Worm (Caenorhabditis elegans) whole organism, L1 larva: ENCODE data around the gene grd-11.
"Not testable (repeated sequence)": the region's sequence is repeated elsewhere in the genome, so short reads cannot be mapped to it uniquely, and the experiment has no call there.

ENCODE experiments used
- F16B12.6 ChIP-seq: fragments of 150-350 bp; optimal IDR thresholded peaks from 2 replicates; lab custom pipeline; 2014; ENCODE audit warnings: missing biosample characterization, missing genetic modification characterization
- aly-2 ChIP-seq: fragments of 150-350 bp; optimal IDR thresholded peaks from 2 replicates; lab custom pipeline; 2014; ENCODE audit warnings: missing biosample characterization, missing genetic modification characterization
- ceh-88 ChIP-seq: fragments of 200-800 bp; sonication (Bioruptor generic); IDR thresholded peaks from 2 replicates; pipeline ENCODE4 v1.3.6; 2022; ENCODE audit warnings: missing genetic modification characterization, missing compliant biosample characterization
- ceh-90 ChIP-seq: sonication (generic microtip); optimal IDR thresholded peaks from 2 replicates; lab custom pipeline; 2016; ENCODE audit warnings: missing genetic modification characterization, missing compliant biosample characterization
- dpl-1 ChIP-seq, 3 experiments: fragments of 150-350 bp in 2 of 3; sonication (generic microtip) in 1 of 3; optimal IDR thresholded peaks; 2 replicates each; lab custom pipeline; 2014 to 2017; ENCODE audit warnings: missing biosample characterization in 3 of 3, missing genetic modification characterization in 3 of 3, missing genetic modification reagents in 3 of 3
- efl-1 ChIP-seq, 4 experiments: fragments of 150-350 bp; optimal IDR thresholded peaks in 3 of 4; peaks in 1 of 4; 1 replicate in 1 of 4; 2 replicates in 3 of 4; lab custom pipeline; 2014; ENCODE audit warnings: missing biosample characterization in 2 of 4, missing genetic modification characterization in 2 of 4, missing genetic modification reagents in 2 of 4
- elt-2 ChIP-seq: sonication (generic microtip); optimal IDR thresholded peaks from 2 replicates; lab custom pipeline; 2016; ENCODE audit warnings: missing genetic modification characterization, mild to moderate bottlenecking, inconsistent platforms, missing compliant biosample characterization, missing genetic modification reagents
- fkh-4 ChIP-seq: sonication (generic microtip); optimal IDR thresholded peaks from 2 replicates; lab custom pipeline; 2016; ENCODE audit warnings: missing compliant biosample characterization, missing genetic modification characterization, borderline replicate concordance
- grh-1 ChIP-seq: fragments of 200-800 bp; sonication (Bioruptor generic); IDR thresholded peaks from 2 replicates; pipeline ENCODE4 v1.3.6; 2022; ENCODE audit warnings: missing genetic modification reagents, missing genetic modification characterization, missing compliant biosample characterization
- hlh-4 ChIP-seq: sonication (generic microtip); optimal IDR thresholded peaks from 2 replicates; lab custom pipeline; 2016; ENCODE audit warnings: mild to moderate bottlenecking, missing genetic modification characterization, missing compliant biosample characterization
- isw-1 ChIP-seq: fragments of 200-800 bp; sonication (Bioruptor generic); IDR thresholded peaks from 2 replicates; pipeline ENCODE4 v1.3.6; 2022; ENCODE audit warnings: missing genetic modification characterization, missing compliant biosample characterization
- jun-1 ChIP-seq: fragments of 150-350 bp; optimal IDR thresholded peaks from 2 replicates; lab custom pipeline; 2014; ENCODE audit warnings: missing biosample characterization, missing genetic modification reagents, missing genetic modification characterization
- lin-13 ChIP-seq: fragments of 150-350 bp; optimal IDR thresholded peaks from 2 replicates; lab custom pipeline; 2014; ENCODE audit warnings: missing biosample characterization, missing genetic modification reagents, missing genetic modification characterization
- lin-35 ChIP-seq, 2 experiments: fragments of 150-350 bp; optimal IDR thresholded peaks; 2 replicates each; lab custom pipeline; 2014; ENCODE audit warnings: missing biosample characterization in 2 of 2, missing genetic modification characterization in 2 of 2, missing genetic modification reagents in 2 of 2
- mep-1 ChIP-seq: fragments of 150-350 bp; optimal IDR thresholded peaks from 2 replicates; lab custom pipeline; 2014; ENCODE audit warnings: missing biosample characterization, missing genetic modification characterization
- nhr-19 ChIP-seq: fragments of 200-800 bp; sonication (Bioruptor generic); conservative IDR thresholded peaks from 2 replicates; pipeline ENCODE4 v1.3.6; 2022; ENCODE audit warnings: missing genetic modification characterization, missing compliant biosample characterization
- nhr-237 ChIP-seq: fragments of 150-350 bp; optimal IDR thresholded peaks from 2 replicates; lab custom pipeline; 2014; ENCODE audit warnings: missing biosample characterization, missing genetic modification characterization
- nhr-47 ChIP-seq: sonication (generic microtip); optimal IDR thresholded peaks from 2 replicates; lab custom pipeline; 2016; ENCODE audit warnings: mild to moderate bottlenecking, missing genetic modification characterization, moderate library complexity, missing compliant biosample characterization
- nhr-71 ChIP-seq: sonication (generic microtip); optimal IDR thresholded peaks from 2 replicates; lab custom pipeline; 2016; ENCODE audit warnings: mild to moderate bottlenecking, missing genetic modification characterization, moderate library complexity, missing compliant biosample characterization
- nhr-85 ChIP-seq: sonication (generic microtip); peaks from one replicate; lab custom pipeline; 2016; ENCODE audit warnings: missing genetic modification characterization, inconsistent platforms, missing compliant biosample characterization
- nhr-90 ChIP-seq: sonication (generic microtip); optimal IDR thresholded peaks from 2 replicates; lab custom pipeline; 2016; ENCODE audit warnings: mild to moderate bottlenecking, missing genetic modification characterization, missing compliant biosample characterization; ENCODE audit not compliant: poor library complexity
- pax-3 ChIP-seq: fragments of 200-800 bp; sonication (Bioruptor generic); optimal IDR thresholded peaks from 2 replicates; lab custom pipeline; 2018; ENCODE audit warnings: mild to moderate bottlenecking, missing genetic modification characterization, moderate library complexity, missing compliant biosample characterization
- pqm-1 ChIP-seq: sonication (generic microtip); optimal IDR thresholded peaks from 3 replicates; lab custom pipeline; 2017; ENCODE audit warnings: missing biosample characterization, missing genetic modification characterization
- sptf-1 ChIP-seq: fragments of 150-350 bp; optimal IDR thresholded peaks from 2 replicates; lab custom pipeline; 2014; ENCODE audit warnings: missing biosample characterization, missing genetic modification characterization
- tbx-2 ChIP-seq: sonication (generic microtip); optimal IDR thresholded peaks from 2 replicates; lab custom pipeline; 2016; ENCODE audit warnings: missing genetic modification characterization, missing compliant biosample characterization
- tlp-1 ChIP-seq: fragments of 150-350 bp; optimal IDR thresholded peaks from 2 replicates; lab custom pipeline; 2014; ENCODE audit warnings: missing biosample characterization, missing genetic modification characterization
- unc-130 ChIP-seq: fragments of 150-350 bp; optimal IDR thresholded peaks from 2 replicates; lab custom pipeline; 2017; ENCODE audit warnings: missing biosample characterization, missing genetic modification characterization, inconsistent platforms
- unc-98 ChIP-seq: fragments of 200-800 bp; sonication (Bioruptor generic); IDR thresholded peaks from 2 replicates; pipeline ENCODE4 v1.3.6; 2022; ENCODE audit warnings: missing genetic modification characterization, missing compliant biosample characterization
- xbp-1 ChIP-seq: sonication (generic microtip); optimal IDR thresholded peaks from 2 replicates; lab custom pipeline; 2016; ENCODE audit warnings: missing genetic modification characterization, missing compliant biosample characterization
- zag-1 ChIP-seq: fragments of 150-350 bp; optimal IDR thresholded peaks from 2 replicates; lab custom pipeline; 2014; ENCODE audit warnings: missing biosample characterization, missing genetic modification characterization
- ztf-4 ChIP-seq: fragments of 150-350 bp; optimal IDR thresholded peaks from 2 replicates; lab custom pipeline; 2014; ENCODE audit warnings: missing biosample characterization, missing genetic modification characterization

grd-11 gene

DNA sequence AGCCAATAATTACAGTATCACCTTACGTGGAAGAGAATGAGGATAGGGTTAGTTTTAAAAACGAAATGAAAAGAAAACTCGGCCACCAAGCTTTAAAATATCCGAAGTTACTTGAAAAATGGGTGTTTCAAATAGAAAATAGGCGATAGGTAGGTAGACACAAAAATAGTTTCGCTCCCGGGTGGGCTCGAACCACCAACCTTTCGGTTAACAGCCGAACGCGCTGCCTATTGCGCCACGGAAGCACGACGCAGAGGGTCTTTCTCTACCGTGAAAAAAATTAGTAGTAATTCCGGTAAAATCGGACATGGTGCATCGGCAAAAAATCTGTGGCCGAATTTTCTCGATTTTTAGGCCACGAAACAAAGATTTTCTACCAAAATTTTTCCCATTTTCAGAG lies 8.9 kb upstream of the grd-11 start:
- TF ChIP-seq isw-1 (GFP tag; lab: Robert Waterston, UW) = no peak
- TF ChIP-seq unc-98 (GFP tag; lab: Robert Waterston, UW) = no peak
- no peak for TF ChIP-seq unc-130 (tag; lab: Kevin White, UChicago)
- TF ChIP-seq tbx-2 (tag; lab: Kevin White, UChicago) = no peak
- TF ChIP-seq tlp-1 (tag; lab: Kevin White, UChicago) = no peak
- TF ChIP-seq nhr-19 (GFP tag; lab: Robert Waterston, UW) = no peak
- TF ChIP-seq zag-1 (tag; lab: Kevin White, UChicago) = no peak
- TF ChIP-seq dpl-1 (GFP tag; optimal IDR thresholded peaks at IDR 0.05; lab: Kevin White, UChicago) = no peak
- TF ChIP-seq jun-1 (tag; lab: Kevin White, UChicago) = no peak
- TF ChIP-seq fkh-4 (tag; lab: Kevin White, UChicago) = no peak
- TF ChIP-seq ceh-90 (tag; lab: Kevin White, UChicago) = no peak
- TF ChIP-seq efl-1 (optimal IDR thresholded peaks at IDR 0.05; lab: Kevin White, UChicago) = no peak
- TF ChIP-seq efl-1 (GFP tag; optimal IDR thresholded peaks at IDR 0.05 in 1 of 2; lab: Kevin White, UChicago) = no peak
- no peak for TF ChIP-seq pqm-1
- TF ChIP-seq mep-1 (tag; lab: Kevin White, UChicago) = no peak

DNA sequence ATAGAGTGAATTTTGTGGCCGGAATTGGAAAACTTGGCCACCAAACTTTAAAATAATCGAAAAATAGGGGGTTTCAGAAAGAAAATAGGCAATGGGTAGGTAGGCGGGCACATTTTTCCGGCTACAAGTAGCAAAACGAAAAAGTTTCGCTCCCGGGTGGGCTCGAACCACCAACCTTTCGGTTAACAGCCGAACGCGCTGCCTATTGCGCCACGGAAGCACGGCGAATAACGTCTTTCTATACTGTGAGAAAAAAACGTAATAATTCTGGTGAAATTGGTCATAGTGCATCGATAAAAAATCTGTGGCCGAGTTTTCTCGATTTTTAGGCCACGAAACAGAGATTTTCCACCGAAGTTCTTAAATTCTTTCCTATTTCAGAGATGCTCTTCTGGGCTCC lies 6.2 kb upstream of the grd-11 start:
- no peak for TF ChIP-seq nhr-71 (tag; lab: Kevin White, UChicago)
- TF ChIP-seq nhr-85 (tag; lab: Kevin White, UChicago) = peak; percentile 2

ce11 chrV:20351195-20351594 lies 5.4 kb upstream of the grd-11 start, which contains the start of gene K02E2.1:
Gene K02E2.1 (plus strand): TSS chrV:20351495.
- TF ChIP-seq xbp-1 (no peak), hlh-4 (peak; percentile 52)
- TF ChIP-seq, all 84 proteins: peak for 1

DNA sequence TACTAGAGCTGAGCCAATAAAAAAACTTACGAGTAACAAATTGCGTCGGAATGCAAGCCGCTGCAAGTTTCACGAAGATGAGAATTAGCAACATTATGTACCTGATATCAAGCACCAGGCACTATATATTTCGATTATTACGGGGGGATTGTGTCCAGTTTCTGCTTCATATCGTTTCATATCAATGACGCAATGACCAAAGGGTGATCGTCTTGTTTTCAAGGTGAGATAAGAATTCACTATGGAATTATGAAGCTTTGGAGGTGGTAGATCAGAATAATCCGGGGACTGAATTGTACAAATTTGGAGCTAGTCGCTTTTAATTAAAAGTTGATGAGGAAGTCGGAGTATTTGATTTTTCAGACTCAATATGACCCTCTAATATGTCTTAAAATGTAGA lies 10.3 kb downstream of the grd-11 start, which contains the start of gene K02E2.8:
Gene K02E2.8, minus strand, starts transcription at position 101 of the 400 bp plus-strand sequence.
- TF ChIP-seq nhr-90 = no peak
- TF ChIP-seq tlp-1 (tag; lab: Kevin White, UChicago) = no peak

- not testable (repeated sequence) for TF ChIP-seq lin-13 (GFP tag; lab: Kevin White, UChicago); grh-1 (GFP tag; lab: Robert Waterston, UW); ceh-88 (GFP tag; lab: Robert Waterston, UW)
These were observed 12.6 kb downstream of the grd-11 start, which contains the start of gene srh-177 for ce11 chrV:20369153-20369552. Gene srh-177 (minus strand): TSS chrV:20369253.

ce11 chrV:20374484-20374883 lies 17.9 kb downstream of the grd-11 start:
- peak; percentile 73 for TF ChIP-seq elt-2 (tag; lab: Kevin White, UChicago)
- peak; percentile 25 for TF ChIP-seq pax-3 (tag; lab: Kevin White, UChicago)
- peak in 1 of 2 experiments; percentile 9 for TF ChIP-seq lin-35 (GFP tag; optimal IDR thresholded peaks at IDR 0.05; lab: Kevin White, UChicago)
- TF ChIP-seq nhr-237 (tag; lab: Kevin White, UChicago) = no peak

DNA sequence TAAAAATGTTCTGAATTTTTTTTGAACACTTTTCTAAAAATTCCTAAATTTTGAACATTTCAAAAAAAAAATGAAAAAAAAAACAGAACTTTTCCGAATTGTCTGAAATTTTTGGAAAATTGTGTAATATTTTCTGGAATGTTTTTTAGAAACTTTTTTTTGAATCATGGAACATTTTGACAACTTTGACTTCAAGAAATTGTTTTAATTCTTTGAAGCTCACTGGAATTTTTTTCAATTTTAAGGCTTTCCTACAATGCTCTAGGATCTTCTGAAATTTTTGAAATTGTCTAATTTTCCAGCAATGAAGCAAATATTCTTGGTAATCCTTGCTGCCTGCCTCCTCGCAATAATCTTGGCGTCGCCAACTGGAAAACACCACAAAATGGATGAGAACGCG lies 18.7 kb downstream of the grd-11 start, which contains the start of gene ins-35:
Gene ins-35, plus strand, starts transcription at position 301 of the 400 bp plus-strand sequence.
- no peak for TF ChIP-seq sptf-1 (tag; lab: Kevin White, UChicago)
- TF ChIP-seq nhr-237 (tag; lab: Kevin White, UChicago) = no peak
- TF ChIP-seq F16B12.6 = no peak
- TF ChIP-seq nhr-47 (tag; lab: Kevin White, UChicago) = no peak
- TF ChIP-seq tbx-2 (tag; lab: Kevin White, UChicago) = no peak
- no peak for TF ChIP-seq lin-13 (GFP tag; lab: Kevin White, UChicago)
- TF ChIP-seq ztf-4 (tag; lab: Kevin White, UChicago) = no peak
- no peak for TF ChIP-seq aly-2 (tag; lab: Kevin White, UChicago)
